Fruit fly (Drosophila melanogaster): Measurements from ENCODE around the gene Cip4.

Gene Cip4

DNA sequence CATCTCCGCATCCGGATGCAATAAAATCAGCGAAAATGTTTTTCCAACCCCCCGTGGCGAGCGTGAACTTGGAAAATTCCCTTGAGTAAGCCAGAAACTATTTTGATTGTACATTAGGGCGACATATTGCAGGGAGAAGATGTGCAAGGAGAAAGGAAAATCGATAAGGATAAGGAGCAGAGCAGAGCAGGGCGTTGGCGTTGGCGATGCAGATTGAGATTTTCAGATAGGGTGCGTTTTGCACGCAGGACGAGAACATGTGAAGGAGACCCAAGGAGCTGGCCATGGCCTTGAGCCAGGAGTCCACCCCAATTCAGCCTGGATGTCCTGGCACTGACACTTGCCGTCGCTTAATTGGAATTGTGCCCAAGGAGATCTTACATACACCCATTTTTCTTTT is 6.9 kb downstream of the Cip4 start:
- TF ChIP-seq Vsx2 (GFP tag; optimal IDR thresholded peaks at IDR 0.05; ENCODE audit: partially characterized antibody) (no peak), usp (GFP tag; optimal IDR thresholded peaks at IDR 0.05) (no peak), sage (GFP tag; optimal IDR thresholded peaks at IDR 0.05) (no peak), Sp1 (GFP tag; optimal IDR thresholded peaks at IDR 0.05) (no peak), Myc (optimal IDR thresholded peaks at IDR 0.05) (no peak), Dfd (GFP tag; optimal IDR thresholded peaks at IDR 0.05) (no peak), Mio (GFP tag; optimal IDR thresholded peaks at IDR 0.05) (no peak), CG9705 (GFP tag; optimal IDR thresholded peaks at IDR 0.05) (no peak), rgr (GFP tag; optimal IDR thresholded peaks at IDR 0.05) (no peak), psq (GFP tag; optimal IDR thresholded peaks at IDR 0.05) (no peak), br (GFP tag; optimal IDR thresholded peaks at IDR 0.05) (no peak), N (GFP tag; optimal IDR thresholded peaks at IDR 0.05) (no peak), lola (GFP tag; optimal IDR thresholded peaks at IDR 0.05) (no peak), Abd-B (GFP tag; optimal IDR thresholded peaks at IDR 0.05) (no peak), pan (optimal IDR thresholded peaks at IDR 0.05) (no peak), Rel (GFP tag; optimal IDR thresholded peaks at IDR 0.05) (no peak), Rel (tag; optimal IDR thresholded peaks at IDR 0.05) (no peak), Jra (GFP tag; optimal IDR thresholded peaks at IDR 0.05) (no peak), dsf (GFP tag; optimal IDR thresholded peaks at IDR 0.05; ENCODE audit: borderline replicate concordance) (no peak), dl (GFP tag; optimal IDR thresholded peaks at IDR 0.05; ENCODE audit: insufficient read depth in 1 of 2, partially characterized antibody in 2 of 2) (no peak), dmrt93B (GFP tag; optimal IDR thresholded peaks at IDR 0.05) (no peak)

dm6 chr3L:4354898-4355627 is 8.8 kb downstream of the Cip4 start:
- TF ChIP-seq foxo (GFP tag; optimal IDR thresholded peaks at IDR 0.05) (peak in 1 of 2 experiments; percentile 12), pan (optimal IDR thresholded peaks at IDR 0.05) (no peak), sv (GFP tag; optimal IDR thresholded peaks at IDR 0.05) (no peak), CG32264 (GFP tag; optimal IDR thresholded peaks at IDR 0.05) (no peak), woc (GFP tag; optimal IDR thresholded peaks at IDR 0.05) (no peak), dl (GFP tag; optimal IDR thresholded peaks at IDR 0.05; ENCODE audit: insufficient read depth in 1 of 2, partially characterized antibody in 2 of 2) (no peak), psq (GFP tag; optimal IDR thresholded peaks at IDR 0.05) (peak; percentile 4), lola (GFP tag; optimal IDR thresholded peaks at IDR 0.05) (no peak), rgr (GFP tag; optimal IDR thresholded peaks at IDR 0.05) (peak; percentile 7), usp (GFP tag; optimal IDR thresholded peaks at IDR 0.05) (no peak), OdsH (GFP tag; optimal IDR thresholded peaks at IDR 0.05) (peak; percentile 38)

DNA sequence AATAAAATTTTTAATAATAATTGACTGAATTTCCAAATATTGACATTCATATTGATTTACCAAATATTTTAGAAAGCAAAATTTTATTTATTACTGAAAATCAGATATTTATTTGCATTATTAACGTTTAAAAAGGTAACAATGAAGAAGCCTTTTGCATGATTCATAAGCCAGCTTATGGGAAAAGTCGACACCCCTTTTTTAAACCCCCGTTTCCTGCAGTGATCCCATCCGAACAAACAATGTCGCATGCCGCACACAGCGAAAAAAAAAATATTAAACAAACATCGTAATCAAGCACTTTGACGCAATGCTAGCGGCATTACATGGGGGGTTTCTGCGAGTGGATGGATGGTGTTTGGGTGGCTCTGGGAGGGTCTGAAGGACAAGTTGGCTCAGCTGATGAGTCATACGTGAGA is 10.2 kb downstream of the Cip4 start:
- TF ChIP-seq OdsH (GFP tag; optimal IDR thresholded peaks at IDR 0.05) (peak; percentile 4), jim (GFP tag; optimal IDR thresholded peaks at IDR 0.05) (no peak), brk (GFP tag; optimal IDR thresholded peaks at IDR 0.05) (peak; percentile 14), HLH106 (tag; optimal IDR thresholded peaks at IDR 0.05) (peak; percentile 11), Rel (GFP tag; optimal IDR thresholded peaks at IDR 0.05) (no peak), Rel (tag; optimal IDR thresholded peaks at IDR 0.05) (peak; percentile 13), CrebA (GFP tag; optimal IDR thresholded peaks at IDR 0.05; ENCODE audit: borderline replicate concordance) (no peak), rgr (GFP tag; optimal IDR thresholded peaks at IDR 0.05) (peak; percentile 35), CG32264 (GFP tag; optimal IDR thresholded peaks at IDR 0.05) (no peak), Hr78 (GFP tag; optimal IDR thresholded peaks at IDR 0.05) (no peak), pan (optimal IDR thresholded peaks at IDR 0.05) (no peak), h (GFP tag; optimal IDR thresholded peaks at IDR 0.05) (peak; percentile 54), woc (GFP tag; optimal IDR thresholded peaks at IDR 0.05) (peak; percentile 7), usp (GFP tag; optimal IDR thresholded peaks at IDR 0.05) (no peak), Dif (GFP tag; optimal IDR thresholded peaks at IDR 0.05; ENCODE audit: partially characterized antibody) (no peak), dl (GFP tag; optimal IDR thresholded peaks at IDR 0.05; ENCODE audit: insufficient read depth in 1 of 2, partially characterized antibody in 2 of 2) (no peak), Abd-B (GFP tag; optimal IDR thresholded peaks at IDR 0.05) (no peak), ey (GFP tag; optimal IDR thresholded peaks at IDR 0.05) (peak; percentile 4), fru (GFP tag; optimal IDR thresholded peaks at IDR 0.05) (peak; percentile 44), Sp1 (GFP tag; optimal IDR thresholded peaks at IDR 0.05) (peak; percentile 13), sage (GFP tag; optimal IDR thresholded peaks at IDR 0.05) (no peak), br (GFP tag; optimal IDR thresholded peaks at IDR 0.05) (peak; percentile 14), psq (GFP tag; optimal IDR thresholded peaks at IDR 0.05) (peak; percentile 31), tai (GFP tag; optimal IDR thresholded peaks at IDR 0.05) (no peak), foxo (GFP tag; optimal IDR thresholded peaks at IDR 0.05) (peak in 1 of 2 experiments; percentile 39), Myc (optimal IDR thresholded peaks at IDR 0.05) (no peak)

All from whole organism, wandering third instar larva.